Fruit fly (Drosophila melanogaster) whole organism, embryonic: ENCODE measurements around the gene Chchd3.
A peak's percentile ranks its signal among the peaks of the same experiment; 100 is the strongest.

Source experiments
- ATbp ChIP-seq: fragments of 200-800 bp; sonication (Bioruptor generic); optimal IDR thresholded peaks from 2 replicates; lab custom pipeline; 2017; ENCODE audit warnings: missing biosample characterization, mild to moderate bottlenecking, missing genetic modification characterization, missing genetic modification reagents
- Ada2b ChIP-seq: fragments of 200-800 bp; sonication (Bioruptor generic); IDR thresholded peaks from 2 replicates; pipeline ENCODE4 v1.3.6; 2022; ENCODE audit warnings: missing biosample characterization, missing genetic modification characterization
- B-H2 ChIP-seq: fragments of 200-800 bp; sonication (Bioruptor generic); optimal IDR thresholded peaks from 2 replicates; lab custom pipeline; 2018; ENCODE audit warnings: missing biosample characterization, mild to moderate bottlenecking, missing genetic modification characterization
- CG12071 ChIP-seq: fragments of 200-800 bp; sonication (Bioruptor generic); optimal IDR thresholded peaks from 3 replicates; lab custom pipeline; 2018; ENCODE audit warnings: missing biosample characterization, mild to moderate bottlenecking, missing genetic modification characterization
- CG12236 ChIP-seq: fragments of 200-800 bp; sonication (Bioruptor generic); optimal IDR thresholded peaks from 2 replicates; lab custom pipeline; 2016; ENCODE audit warnings: missing biosample characterization, missing genetic modification characterization
- CG1233 ChIP-seq: fragments of 200-800 bp; sonication (Bioruptor generic); optimal IDR thresholded peaks from 4 replicates; lab custom pipeline; 2018; ENCODE audit warnings: missing biosample characterization, mild to moderate bottlenecking, missing genetic modification characterization
- CG13287 ChIP-seq: fragments of 200-800 bp; sonication (Bioruptor generic); IDR thresholded peaks from 2 replicates; pipeline ENCODE4 v1.3.6; 2022; ENCODE audit warnings: missing biosample characterization, missing genetic modification characterization; ENCODE audit not compliant: partially characterized antibody
- CG15269 ChIP-seq: fragments of 200-800 bp; sonication (Bioruptor generic); optimal IDR thresholded peaks from 2 replicates; lab custom pipeline; 2018; ENCODE audit warnings: missing biosample characterization, mild to moderate bottlenecking, missing genetic modification characterization, moderate library complexity
- CG17802 ChIP-seq: fragments of 200-800 bp; sonication (Bioruptor generic); optimal IDR thresholded peaks from 2 replicates; lab custom pipeline; 2018; ENCODE audit warnings: missing biosample characterization, mild to moderate bottlenecking, missing genetic modification characterization, moderate library complexity
- CG18011 ChIP-seq: fragments of 200-800 bp; sonication (Bioruptor generic); optimal IDR thresholded peaks from 2 replicates; lab custom pipeline; 2017; ENCODE audit warnings: missing biosample characterization, missing genetic modification characterization, mild to moderate bottlenecking, moderate library complexity, missing genotype
- CG18262 ChIP-seq: fragments of 200-800 bp; optimal IDR thresholded peaks from 3 replicates; lab custom pipeline; 2019; ENCODE audit warnings: missing biosample characterization, mild to moderate bottlenecking, missing genetic modification characterization, moderate library complexity
- CG2116 ChIP-seq: fragments of 200-800 bp; sonication (Bioruptor generic); optimal IDR thresholded peaks from 3 replicates; lab custom pipeline; 2018; ENCODE audit warnings: missing biosample characterization, mild to moderate bottlenecking, missing genetic modification characterization
- CG2129 ChIP-seq: fragments of 200-800 bp; sonication (Bioruptor generic); IDR thresholded peaks from 2 replicates; pipeline ENCODE4 v1.3.6; 2022; ENCODE audit warnings: missing biosample characterization, missing genetic modification characterization; ENCODE audit not compliant: partially characterized antibody
- CG3163 ChIP-seq: fragments of 200-800 bp; sonication (Bioruptor generic); optimal IDR thresholded peaks from 3 replicates; lab custom pipeline; 2016; ENCODE audit warnings: missing biosample characterization, missing genetic modification characterization
- CG42726 ChIP-seq: fragments of 200-800 bp; sonication (Bioruptor generic); IDR thresholded peaks from 2 replicates; pipeline ENCODE4 v1.3.6; 2022; ENCODE audit warnings: missing biosample characterization, missing genetic modification characterization; ENCODE audit not compliant: partially characterized antibody
- CG4707 ChIP-seq: fragments of 200-800 bp; sonication (Bioruptor generic); optimal IDR thresholded peaks from 2 replicates; lab custom pipeline; 2018; ENCODE audit warnings: missing biosample characterization, mild to moderate bottlenecking, missing genetic modification characterization, moderate library complexity
- CG6272 ChIP-seq: fragments of 200-800 bp; sonication (Bioruptor generic); IDR thresholded peaks from 2 replicates; pipeline ENCODE4 v1.3.6; 2022; ENCODE audit warnings: missing biosample characterization, missing genetic modification characterization
- CG7556 ChIP-seq: fragments of 200-800 bp; sonication (Bioruptor generic); optimal IDR thresholded peaks from 2 replicates; lab custom pipeline; 2017; ENCODE audit warnings: missing biosample characterization, mild to moderate bottlenecking, missing genetic modification characterization
- Dad ChIP-seq: fragments of 200-800 bp; sonication (Bioruptor generic); optimal IDR thresholded peaks from 3 replicates; lab custom pipeline; 2016; ENCODE audit warnings: missing biosample characterization, missing genetic modification characterization
- Dbx ChIP-seq: fragments of 200-800 bp; sonication (Bioruptor generic); IDR thresholded peaks from 3 replicates; pipeline ENCODE4 v1.3.6; 2022; ENCODE audit warnings: missing biosample characterization, missing genetic modification characterization
- Dek ChIP-seq: fragments of 200-800 bp; sonication (Bioruptor generic); optimal IDR thresholded peaks from 3 replicates; lab custom pipeline; 2019; ENCODE audit warnings: missing biosample characterization, mild to moderate bottlenecking, missing genetic modification characterization, moderate library complexity
- Doc3 ChIP-seq: fragments of 200-800 bp; sonication (Bioruptor generic); IDR thresholded peaks from 3 replicates; pipeline ENCODE4 v1.3.6; 2022; ENCODE audit warnings: missing biosample characterization, missing genetic modification characterization; ENCODE audit not compliant: partially characterized antibody
- Hr39 ChIP-seq: fragments of >200 bp; optimal IDR thresholded peaks from 2 replicates; lab custom pipeline; 2017
- Mrtf ChIP-seq: fragments of 200-800 bp; sonication (Bioruptor generic); IDR thresholded peaks from 3 replicates; pipeline ENCODE4 v1.3.6; 2022; ENCODE audit warnings: missing biosample characterization, missing genetic modification characterization
- Ssrp ChIP-seq: fragments of 200-800 bp; sonication (Bioruptor generic); optimal IDR thresholded peaks from 2 replicates; lab custom pipeline; 2018; ENCODE audit warnings: missing biosample characterization, mild to moderate bottlenecking, missing genetic modification characterization, moderate library complexity
- ap ChIP-seq: fragments of 200-800 bp; sonication (Bioruptor generic); IDR thresholded peaks from 2 replicates; pipeline ENCODE4 v1.3.6; 2022; ENCODE audit warnings: missing biosample characterization, missing genetic modification characterization
- bcd ChIP-seq: fragments of 200-800 bp; sonication (Bioruptor generic); optimal IDR thresholded peaks from 2 replicates; lab custom pipeline; 2017; ENCODE audit warnings: missing biosample characterization, mild to moderate bottlenecking, missing genetic modification characterization
- cato ChIP-seq: fragments of 200-800 bp; sonication (Bioruptor generic); optimal IDR thresholded peaks from 2 replicates; lab custom pipeline; 2016; ENCODE audit warnings: missing biosample characterization, missing genetic modification characterization, borderline replicate concordance
- caup ChIP-seq: fragments of 200-800 bp; sonication (Bioruptor generic); optimal IDR thresholded peaks from 3 replicates; lab custom pipeline; 2017; ENCODE audit warnings: missing biosample characterization, mild to moderate bottlenecking, missing genetic modification characterization, moderate library complexity; ENCODE audit not compliant: severe bottlenecking
- chn ChIP-seq: fragments of 200-800 bp; sonication (Bioruptor generic); optimal IDR thresholded peaks from 2 replicates; lab custom pipeline; 2016; ENCODE audit warnings: missing biosample characterization, missing genetic modification characterization
- dati ChIP-seq: fragments of 200-800 bp; sonication (Bioruptor generic); IDR thresholded peaks from 2 replicates; pipeline ENCODE4 v1.3.6; 2022; ENCODE audit warnings: missing biosample characterization, missing genetic modification characterization
- dmrt11E ChIP-seq: fragments of 200-800 bp; sonication (Bioruptor generic); optimal IDR thresholded peaks from 3 replicates; lab custom pipeline; 2018; ENCODE audit warnings: missing biosample characterization, mild to moderate bottlenecking, missing genetic modification characterization, moderate library complexity
- emc ChIP-seq: fragments of 200-800 bp; sonication (Bioruptor generic); optimal IDR thresholded peaks from 2 replicates; lab custom pipeline; 2016; ENCODE audit warnings: missing biosample characterization, missing genetic modification characterization
- fd96Cb ChIP-seq: fragments of 200-800 bp; sonication (Bioruptor generic); optimal IDR thresholded peaks from 2 replicates; lab custom pipeline; 2018; ENCODE audit warnings: missing biosample characterization, mild to moderate bottlenecking, missing genetic modification characterization, moderate library complexity
- ftz-f1 ChIP-seq: fragments of 200-800 bp; sonication (Bioruptor generic); optimal IDR thresholded peaks from 2 replicates; lab custom pipeline; 2016; ENCODE audit warnings: missing biosample characterization, missing genetic modification characterization
- gcm2 ChIP-seq: fragments of 200-800 bp; sonication (Bioruptor generic); optimal IDR thresholded peaks from 2 replicates; lab custom pipeline; 2016; ENCODE audit warnings: missing biosample characterization, missing genetic modification characterization
- her ChIP-seq: fragments of 200-800 bp; sonication (Bioruptor generic); optimal IDR thresholded peaks from 2 replicates; lab custom pipeline; 2016; ENCODE audit warnings: missing biosample characterization, missing genetic modification characterization
- lmd ChIP-seq: fragments of 200-800 bp; sonication (Bioruptor generic); IDR thresholded peaks from 2 replicates; pipeline ENCODE4 v1.3.6; 2022; ENCODE audit warnings: missing biosample characterization, missing genetic modification characterization
- lov ChIP-seq, 2 experiments: fragments of 200-800 bp in 1 of 2; fragments of >200 bp in 1 of 2; sonication (Bioruptor generic) in 1 of 2; IDR thresholded peaks in 1 of 2; optimal IDR thresholded peaks in 1 of 2; 2 replicates in 1 of 2; 3 replicates in 1 of 2; pipeline versions ENCODE4 v1.3.6 to Lab custom; 2017 to 2022; ENCODE audit warnings: missing biosample characterization in 1 of 2, missing genetic modification characterization in 1 of 2
- luna ChIP-seq: fragments of 200-800 bp; sonication (Bioruptor generic); optimal IDR thresholded peaks from 2 replicates; lab custom pipeline; 2016; ENCODE audit warnings: missing biosample characterization, missing genetic modification characterization
- mam ChIP-seq: fragments of 200-800 bp; sonication (Bioruptor generic); optimal IDR thresholded peaks from 3 replicates; lab custom pipeline; 2016; ENCODE audit warnings: missing biosample characterization, missing genetic modification characterization
- mld ChIP-seq: fragments of 200-800 bp; sonication (Bioruptor generic); IDR thresholded peaks from 3 replicates; pipeline ENCODE4 v1.3.6; 2022; ENCODE audit warnings: missing biosample characterization, missing genetic modification characterization; ENCODE audit not compliant: partially characterized antibody
- odd ChIP-seq: fragments of 200-800 bp; sonication (Bioruptor generic); optimal IDR thresholded peaks from 2 replicates; lab custom pipeline; 2017; ENCODE audit warnings: missing biosample characterization, mild to moderate bottlenecking, missing genetic modification characterization
- ro ChIP-seq: fragments of 200-800 bp; sonication (Bioruptor generic); IDR thresholded peaks from 2 replicates; pipeline ENCODE4 v1.3.6; 2022; ENCODE audit warnings: missing biosample characterization, missing genetic modification characterization
- row ChIP-seq: fragments of 200-800 bp; sonication (Bioruptor generic); IDR thresholded peaks from 3 replicates; pipeline ENCODE4 v1.3.6; 2022; ENCODE audit warnings: missing biosample characterization, missing genetic modification characterization
- run ChIP-seq: fragments of 200-800 bp; sonication (Bioruptor generic); optimal IDR thresholded peaks from 3 replicates; lab custom pipeline; 2018; ENCODE audit warnings: missing biosample characterization, mild to moderate bottlenecking, missing genetic modification characterization
- schlank ChIP-seq: fragments of 200-800 bp; sonication (Bioruptor generic); optimal IDR thresholded peaks from 2 replicates; lab custom pipeline; 2018; ENCODE audit warnings: missing biosample characterization, mild to moderate bottlenecking, missing genetic modification characterization
- ssp ChIP-seq: fragments of 200-800 bp; sonication (Bioruptor generic); IDR thresholded peaks from 2 replicates; pipeline ENCODE4 v1.3.6; 2022; ENCODE audit warnings: missing biosample characterization, missing genetic modification characterization

The Chchd3 gene

DNA sequence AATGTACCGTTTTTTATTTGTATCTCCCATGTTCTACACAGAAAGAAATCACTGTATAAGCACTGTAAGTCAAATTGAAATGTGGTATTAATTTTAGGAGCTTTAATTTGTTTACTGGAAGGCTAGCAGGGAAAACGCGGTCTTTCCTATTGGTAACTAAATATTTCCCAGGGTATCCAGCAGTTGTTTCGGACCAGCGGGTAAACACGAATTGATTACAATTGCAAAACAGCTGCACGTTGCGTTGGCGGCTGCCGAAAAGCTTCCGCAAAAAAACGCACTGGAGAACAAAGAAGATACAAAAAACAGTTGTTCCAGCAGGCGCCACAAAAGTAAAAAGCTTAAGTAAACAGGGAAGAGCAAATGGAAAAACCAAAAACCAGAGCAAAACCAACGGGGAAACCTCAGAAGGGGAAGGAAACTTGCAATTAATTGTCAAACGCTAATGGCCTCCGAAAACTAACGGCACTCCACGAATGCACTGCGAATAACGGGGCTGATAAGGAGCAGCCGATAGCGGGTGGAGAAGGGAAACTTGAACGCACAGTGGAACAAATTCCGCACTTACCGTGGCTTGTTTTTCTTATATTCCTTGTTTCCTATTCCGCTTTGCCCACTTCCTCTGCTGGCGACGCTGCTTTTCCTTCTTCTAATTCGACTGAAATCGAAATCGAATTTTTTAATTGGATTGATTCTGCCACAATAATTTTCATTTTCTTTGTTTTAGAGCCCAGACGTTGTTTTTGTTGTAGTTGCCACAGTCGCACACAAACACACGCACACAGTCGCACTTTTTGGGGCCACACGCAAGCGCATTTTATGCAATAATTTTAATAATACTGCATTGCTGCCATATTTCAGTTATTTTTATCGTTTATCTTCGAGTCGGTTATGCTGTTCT is 6.3 kb upstream of the Chchd3 start (continued):
- TF ChIP-seq B-H2 (GFP tag; lab: Kevin White, UChicago) (no peak), row (GFP tag; lab: Robert Waterston, UW) (peak; percentile 55), Dbx (no peak), cato (no peak), CG7556 (GFP tag; lab: Kevin White, UChicago) (peak; percentile 9), Hr39 (lab: Kevin White, UChicago) (no peak), ATbp (GFP tag; lab: Kevin White, UChicago) (no peak), lov (optimal IDR thresholded peaks at IDR 0.05; lab: Kevin White, UChicago) (no peak), lov (GFP tag; IDR thresholded peaks at IDR 0.05; lab: Robert Waterston, UW) (0 out of 3 replicates have a peak, but pooled peaks have one; percentile 51), ro (no peak), Dek (tag; lab: Kevin White, UChicago) (no peak), CG4707 (GFP tag; lab: Kevin White, UChicago) (peak; percentile 87), Ssrp (tag; lab: Kevin White, UChicago) (peak; percentile 13), her (GFP tag; lab: Kevin White, UChicago) (peak; percentile 31), luna (GFP tag; lab: Kevin White, UChicago) (no peak), Doc3 (GFP tag; lab: Robert Waterston, UW) (no peak), fd96Cb (peak; percentile 21), dati (GFP tag; lab: Robert Waterston, UW) (0 out of 2 replicates have a peak, but pooled peaks have one; percentile 30), odd (peak; percentile 3), CG17802 (peak; percentile 20), run (tag; lab: Kevin White, UChicago) (no peak), Ada2b (GFP tag; lab: Robert Waterston, UW) (peak; percentile 46), gcm2 (GFP tag; lab: Kevin White, UChicago) (peak; percentile 12), Dad (GFP tag; lab: Kevin White, UChicago) (no peak), CG6272 (GFP tag; lab: Robert Waterston, UW) (peak; percentile 40), CG12236 (GFP tag; lab: Kevin White, UChicago) (peak; percentile 2), caup (GFP tag; lab: Kevin White, UChicago) (no peak), mam (GFP tag; lab: Kevin White, UChicago) (peak; percentile 55), CG1233 (GFP tag; lab: Kevin White, UChicago) (no peak), CG15269 (tag; lab: Kevin White, UChicago) (peak; percentile 42), CG3163 (no peak), emc (no peak), mld (GFP tag; lab: Robert Waterston, UW) (no peak), chn (peak; percentile 44), schlank (no peak), dmrt11E (tag; lab: Kevin White, UChicago) (no peak), CG18011 (GFP tag; lab: Kevin White, UChicago) (peak; percentile 2), ssp (GFP tag; lab: Robert Waterston, UW) (no peak), Mrtf (GFP tag; lab: Robert Waterston, UW) (no peak), lmd (GFP tag; lab: Robert Waterston, UW) (peak; percentile 25; the same call in 1 of the 2 replicates), CG2129 (GFP tag; lab: Robert Waterston, UW) (no peak), CG12071 (GFP tag; lab: Kevin White, UChicago) (no peak), CG42726 (no peak), ap (peak; percentile 40), ftz-f1 (GFP tag; lab: Kevin White, UChicago) (no peak), bcd (GFP tag; lab: Kevin White, UChicago) (peak; percentile 6), CG13287 (GFP tag; lab: Robert Waterston, UW) (no peak), CG18262 (tag; lab: Kevin White, UChicago) (no peak), CG2116 (no peak)
